Fruit fly (Drosophila melanogaster): ENCODE results near the gene CG9636.

DNA sequence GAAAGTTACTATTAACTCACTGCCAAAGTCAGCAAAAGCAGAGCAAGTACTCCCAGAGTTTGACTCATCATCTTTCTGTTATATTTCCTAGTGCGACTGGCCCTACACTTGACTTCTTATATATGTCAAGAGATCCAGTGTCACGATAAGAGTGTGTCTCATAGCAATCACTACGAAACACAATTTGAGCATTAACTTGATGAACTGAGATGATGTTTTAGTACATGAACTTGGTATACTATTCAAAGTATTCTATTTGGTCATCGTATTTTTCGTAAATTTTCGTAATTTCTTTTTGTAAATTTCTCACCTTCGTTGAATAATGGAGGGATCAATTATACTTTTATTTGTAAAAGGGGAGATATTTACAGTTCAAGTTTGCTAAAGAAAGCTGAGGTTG lies 46.9 kb upstream of the CG9636 start, which contains the start of gene CG11672:
- TF ChIP-seq fru (optimal IDR thresholded peaks at IDR 0.05): no peak
- no peak for TF ChIP-seq CG11696 (GFP tag; IDR thresholded peaks at IDR 0.05)
- no peak for TF ChIP-seq psq (GFP tag; optimal IDR thresholded peaks at IDR 0.05)
- TF ChIP-seq insv (GFP tag; optimal IDR thresholded peaks at IDR 0.05): no peak
- no peak for TF ChIP-seq Deaf1 (tag; optimal IDR thresholded peaks at IDR 0.05)
- TF ChIP-seq CG8478 (optimal IDR thresholded peaks at IDR 0.05): no peak
- TF ChIP-seq mld (GFP tag; IDR thresholded peaks at IDR 0.05; ENCODE audit: partially characterized antibody): no peak
- no peak for TF ChIP-seq CG6175 (GFP tag; IDR thresholded peaks at IDR 0.05)
- TF ChIP-seq Spps (tag; optimal IDR thresholded peaks at IDR 0.05): no peak
- no peak for TF ChIP-seq Nf-YA (GFP tag; IDR thresholded peaks at IDR 0.05)
- TF ChIP-seq CG4360 (GFP tag; IDR thresholded peaks at IDR 0.05): no peak
- no peak for TF ChIP-seq CG6689 (GFP tag; IDR thresholded peaks at IDR 0.05)
- no peak for TF ChIP-seq Hr51 (GFP tag; optimal IDR thresholded peaks at IDR 0.05)
- no peak for TF ChIP-seq Sox102F (GFP tag; optimal IDR thresholded peaks at IDR 0.05)

All from whole organism, embryonic.